Worm (Caenorhabditis elegans) whole organism, L3 larva: ENCODE data around the gene srz-102.
"Not testable (repeated sequence)": the region's sequence is repeated elsewhere in the genome, so short reads cannot be mapped to it uniquely, and the experiment has no call there.

Experiments used
- ceh-28 ChIP-seq: fragments of 150-350 bp; optimal IDR thresholded peaks from 2 replicates; lab custom pipeline; 2014; ENCODE audit warnings: missing biosample characterization, missing genetic modification reagents, missing genetic modification characterization
- ceh-9 ChIP-seq: sonication (generic microtip); optimal IDR thresholded peaks from 2 replicates; lab custom pipeline; 2018; ENCODE audit warnings: missing biosample characterization, missing genetic modification characterization
- egl-5 ChIP-seq: fragments of 150-350 bp; optimal IDR thresholded peaks from 2 replicates; lab custom pipeline; 2017; ENCODE audit warnings: missing biosample characterization, missing genetic modification reagents, missing genetic modification characterization, inconsistent platforms
- elt-1 ChIP-seq: fragments of 150-350 bp; optimal IDR thresholded peaks from 2 replicates; lab custom pipeline; 2014; ENCODE audit warnings: missing biosample characterization, missing genetic modification characterization
- elt-2 ChIP-seq: sonication (generic microtip); optimal IDR thresholded peaks from 2 replicates; lab custom pipeline; 2016; ENCODE audit warnings: missing genetic modification reagents, mild to moderate bottlenecking, missing genetic modification characterization, missing compliant biosample characterization
- fkh-2 ChIP-seq: fragments of 150-350 bp; optimal IDR thresholded peaks from 2 replicates; lab custom pipeline; 2014; ENCODE audit warnings: missing biosample characterization, missing genetic modification reagents, missing genetic modification characterization
- fos-1 ChIP-seq: fragments of 150-350 bp; optimal IDR thresholded peaks from 2 replicates; lab custom pipeline; 2014; ENCODE audit warnings: missing biosample characterization, missing genetic modification characterization
- jun-1 ChIP-seq: fragments of 150-350 bp; optimal IDR thresholded peaks from 2 replicates; lab custom pipeline; 2014; ENCODE audit warnings: missing biosample characterization, missing genetic modification reagents, missing genetic modification characterization
- lin-39 ChIP-seq: fragments of 150-350 bp; optimal IDR thresholded peaks from 2 replicates; lab custom pipeline; 2018; ENCODE audit warnings: missing biosample characterization, missing genetic modification reagents, missing genetic modification characterization
- lsy-12 ChIP-seq: sonication (generic microtip); optimal IDR thresholded peaks from 2 replicates; lab custom pipeline; 2016; ENCODE audit warnings: mild to moderate bottlenecking, missing genetic modification characterization, missing compliant biosample characterization
- mml-1 ChIP-seq: fragments of 150-350 bp; sonication (generic microtip); optimal IDR thresholded peaks from 3 replicates; lab custom pipeline; 2014; ENCODE audit warnings: missing biosample characterization, missing genetic modification characterization
- nhr-11 ChIP-seq: fragments of 150-350 bp; optimal IDR thresholded peaks from 2 replicates; lab custom pipeline; 2014; ENCODE audit warnings: missing biosample characterization, missing genetic modification characterization
- nhr-12 ChIP-seq: fragments of 150-350 bp; optimal IDR thresholded peaks from 2 replicates; lab custom pipeline; 2014; ENCODE audit warnings: missing biosample characterization, missing genetic modification characterization
- nhr-23 ChIP-seq: fragments of 150-350 bp; optimal IDR thresholded peaks from 2 replicates; lab custom pipeline; 2014; ENCODE audit warnings: missing biosample characterization, missing genetic modification reagents, missing genetic modification characterization
- nhr-237 ChIP-seq: fragments of 150-350 bp; optimal IDR thresholded peaks from 2 replicates; lab custom pipeline; 2014; ENCODE audit warnings: missing biosample characterization, missing genetic modification characterization
- nhr-25 ChIP-seq: sonication (generic microtip); optimal IDR thresholded peaks from 2 replicates; lab custom pipeline; 2017; ENCODE audit warnings: missing biosample characterization, missing genetic modification characterization
- nhr-77 ChIP-seq: fragments of 150-350 bp; optimal IDR thresholded peaks from 2 replicates; lab custom pipeline; 2014; ENCODE audit warnings: missing biosample characterization, missing genetic modification characterization
- pha-4 ChIP-seq: fragments of 150-350 bp; optimal IDR thresholded peaks from 2 replicates; lab custom pipeline; 2014; ENCODE audit warnings: missing biosample characterization, missing genetic modification reagents, missing genetic modification characterization
- pqm-1 ChIP-seq: fragments of 150-350 bp; optimal IDR thresholded peaks from 2 replicates; lab custom pipeline; 2017; ENCODE audit warnings: missing biosample characterization, missing genetic modification characterization, inconsistent platforms
- skn-1 ChIP-seq: fragments of 150-350 bp; optimal IDR thresholded peaks from 2 replicates; lab custom pipeline; 2014; ENCODE audit warnings: missing biosample characterization, missing genetic modification characterization
- tbx-2 ChIP-seq: sonication (generic microtip); optimal IDR thresholded peaks from 2 replicates; lab custom pipeline; 2016; ENCODE audit warnings: mild to moderate bottlenecking, missing genetic modification characterization, missing compliant biosample characterization
- unc-39 ChIP-seq: sonication (generic microtip); optimal IDR thresholded peaks from 4 replicates; lab custom pipeline; 2017; ENCODE audit warnings: missing biosample characterization, missing genetic modification characterization
- unc-62 ChIP-seq: fragments of 150-350 bp; sonication (generic microtip); optimal IDR thresholded peaks from 4 replicates; lab custom pipeline; 2014; ENCODE audit warnings: missing biosample characterization, missing genetic modification reagents, missing genetic modification characterization
- ztf-11 ChIP-seq: fragments of 150-350 bp; optimal IDR thresholded peaks from 2 replicates; lab custom pipeline; 2014; ENCODE audit warnings: missing biosample characterization, missing genetic modification characterization

The srz-102 gene

ce11 chrV:16648317-16649018, 38.9 kb upstream of the srz-102 start, which contains the start of gene W06G6.20:
W06G6.20 (minus strand) TSS chrV:16648367.
- TF ChIP-seq elt-2 (tag; lab: Kevin White, UChicago) = peak; percentile 12
- no peak for TF ChIP-seq ceh-9 (tag; lab: Kevin White, UChicago)

DNA sequence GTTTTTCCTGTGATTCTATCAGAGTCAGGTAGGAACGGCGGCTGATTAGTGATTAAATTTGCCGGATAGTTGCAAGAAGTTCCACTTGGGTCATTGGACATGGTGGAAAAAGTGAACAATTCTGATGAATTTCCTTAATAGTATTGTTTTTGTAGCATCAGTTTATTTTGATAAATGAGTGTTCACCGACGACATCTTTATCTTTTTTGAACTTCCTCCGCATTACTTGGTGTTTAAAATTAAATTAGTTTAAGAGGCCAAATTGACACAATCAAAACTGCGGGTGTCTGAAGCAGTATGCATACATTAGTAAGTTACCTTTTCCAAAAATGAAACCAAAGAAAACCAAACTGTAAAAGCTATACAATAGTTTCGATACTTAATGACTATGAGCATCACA, 38.1 kb upstream of the srz-102 start, which contains the start of gene W06G6.11:
TSS of gene W06G6.11 (minus strand) at position 101 of the 400 bp plus-strand sequence.
- TF ChIP-seq unc-62 (GFP tag; lab: Kevin White, UChicago); tbx-2 (tag; lab: Kevin White, UChicago); fos-1: not testable (repeated sequence)

DNA sequence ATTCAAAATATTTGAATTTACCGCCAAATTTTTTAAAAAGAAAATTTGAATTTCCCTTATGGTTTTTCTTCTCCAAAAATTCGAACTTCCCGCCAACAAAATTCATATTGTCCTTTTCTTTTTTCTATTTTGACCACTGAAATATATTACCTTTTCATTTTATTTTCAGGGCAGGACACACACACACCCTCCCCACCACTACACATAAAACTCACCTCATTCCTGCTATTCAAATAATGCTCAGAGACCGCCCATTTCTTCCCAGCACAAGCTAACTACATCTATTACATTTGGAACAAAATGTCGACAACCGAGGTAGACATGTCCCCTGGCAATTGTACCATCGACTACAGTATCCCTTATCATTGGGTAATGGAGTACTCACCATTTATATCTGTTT, 33.1 kb upstream of the srz-102 start, which contains the start of gene W06G6.15:
TSS of gene W06G6.15 (plus strand) at position 301 of the 400 bp plus-strand sequence.
- TF ChIP-seq nhr-23 (tag; lab: Kevin White, UChicago); mml-1 (tag; lab: Kevin White, UChicago); nhr-11: not testable (repeated sequence)

DNA sequence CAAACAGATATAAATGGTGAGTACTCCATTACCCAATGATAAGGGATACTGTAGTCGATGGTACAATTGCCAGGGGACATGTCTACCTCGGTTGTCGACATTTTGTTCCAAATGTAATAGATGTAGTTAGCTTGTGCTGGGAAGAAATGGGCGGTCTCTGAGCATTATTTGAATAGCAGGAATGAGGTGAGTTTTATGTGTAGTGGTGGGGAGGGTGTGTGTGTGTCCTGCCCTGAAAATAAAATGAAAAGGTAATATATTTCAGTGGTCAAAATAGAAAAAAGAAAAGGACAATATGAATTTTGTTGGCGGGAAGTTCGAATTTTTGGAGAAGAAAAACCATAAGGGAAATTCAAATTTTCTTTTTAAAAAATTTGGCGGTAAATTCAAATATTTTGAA, 26.5 kb upstream of the srz-102 start, which contains the start of gene Y70C5B.2:
TSS of gene Y70C5B.2 (minus strand) at position 101 of the 400 bp plus-strand sequence.
- not testable (repeated sequence) for TF ChIP-seq unc-39 (tag; lab: Kevin White, UChicago); nhr-23 (tag; lab: Kevin White, UChicago); fkh-2

DNA sequence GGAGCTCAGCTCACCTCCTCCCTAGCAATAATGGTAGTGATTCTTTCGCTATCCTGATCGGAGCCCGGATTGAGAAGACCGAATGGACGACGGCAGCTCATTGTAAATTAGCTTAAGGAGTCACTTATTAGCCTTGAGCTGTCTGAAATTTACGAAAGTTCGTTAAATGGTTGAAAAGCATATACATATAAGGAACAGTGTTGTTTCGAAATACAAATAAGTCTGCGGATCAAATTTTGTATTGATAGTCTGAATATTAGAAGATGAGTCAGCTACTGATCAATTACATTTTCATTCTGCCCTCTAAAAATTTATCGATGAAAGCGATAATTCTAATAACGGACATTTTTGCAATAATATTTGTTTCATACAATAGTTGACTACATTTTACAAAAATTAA, 20.7 kb upstream of the srz-102 start, which contains the start of gene F14F8.14:
TSS of gene F14F8.14 (minus strand) at position 101 of the 400 bp plus-strand sequence.
- TF ChIP-seq ceh-28 (tag; lab: Kevin White, UChicago) (no peak), nhr-23 (tag; lab: Kevin White, UChicago) (no peak)
- TF ChIP-seq, all 47 proteins: peak for 0

DNA sequence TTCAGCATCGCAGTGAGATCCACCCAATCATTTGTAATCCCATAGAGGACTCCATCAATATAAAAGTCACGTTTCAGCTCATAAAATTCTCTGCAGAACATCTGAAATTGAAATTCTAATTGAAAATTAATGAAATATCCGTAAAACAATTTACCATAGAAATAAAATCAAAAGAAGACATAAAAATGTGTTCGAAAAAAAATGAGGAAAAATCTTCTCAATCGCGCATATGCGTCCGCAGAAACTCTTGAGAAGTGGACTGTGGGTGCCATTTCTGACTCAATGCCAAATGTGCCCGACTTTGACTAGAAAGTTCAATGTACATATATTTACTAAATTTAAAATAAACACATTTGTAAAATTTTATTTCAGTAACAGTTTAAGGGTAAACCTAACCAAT, 18.9 kb upstream of the srz-102 start, which contains the start of gene F14F8.9:
TSS of gene F14F8.9 (minus strand) at position 101 of the 400 bp plus-strand sequence.
- TF ChIP-seq ztf-11 (tag; lab: Kevin White, UChicago) (no peak), ceh-28 (tag; lab: Kevin White, UChicago) (no peak), unc-39 (tag; lab: Kevin White, UChicago) (no peak), skn-1 (tag; lab: Kevin White, UChicago) (no peak), elt-1 (no peak)

DNA sequence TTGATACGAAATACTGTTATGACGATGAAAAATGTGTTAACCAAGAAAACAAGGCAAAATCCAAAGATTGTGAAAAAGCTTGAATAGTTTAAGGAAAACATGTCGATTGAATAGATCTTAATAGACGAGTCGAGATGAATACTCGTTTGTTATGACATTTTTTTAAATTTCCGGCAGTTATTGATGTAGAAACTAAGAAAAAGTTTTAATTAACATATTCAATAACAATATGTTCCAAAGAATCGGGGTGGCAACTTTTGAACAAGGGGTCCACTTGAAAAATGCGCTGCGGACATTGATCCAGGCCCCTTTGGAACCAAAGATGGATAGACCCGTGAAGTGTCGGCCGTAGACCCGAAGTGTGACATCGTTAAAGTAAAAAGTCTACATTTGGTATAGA, 16.1 kb upstream of the srz-102 start, which contains the start of gene str-61:
TSS of gene str-61 (minus strand) at position 101 of the 400 bp plus-strand sequence.
- TF ChIP-seq jun-1 (no peak), lin-39 (tag; lab: Kevin White, UChicago) (no peak), elt-2 (tag; lab: Kevin White, UChicago) (no peak), nhr-237 (no peak), nhr-12 (tag; lab: Kevin White, UChicago) (no peak), pha-4 (tag; lab: Kevin White, UChicago) (no peak), pqm-1 (tag; lab: Kevin White, UChicago) (no peak), egl-5 (tag; lab: Kevin White, UChicago) (no peak), nhr-23 (tag; lab: Kevin White, UChicago) (no peak), nhr-11 (no peak), mml-1 (tag; lab: Kevin White, UChicago) (no peak)

DNA sequence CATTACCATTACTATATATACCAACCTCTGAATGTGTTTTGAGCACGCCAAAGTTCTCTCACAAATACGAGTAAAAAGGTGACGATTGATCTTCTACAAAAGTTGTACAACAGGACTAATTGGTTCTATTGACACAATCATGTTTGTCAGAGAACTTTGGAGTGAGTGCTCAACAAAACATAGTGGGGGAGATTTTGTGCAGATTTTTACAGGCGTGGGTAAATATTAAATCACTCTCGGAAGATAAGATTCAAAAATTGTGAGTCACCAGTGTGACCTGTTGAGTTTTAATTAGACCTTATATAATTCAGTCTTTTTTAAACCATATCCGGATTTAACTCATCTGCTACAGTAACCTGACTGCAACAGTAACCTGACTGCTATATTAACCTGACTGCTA, 15.1 kb upstream of the srz-102 start, which contains the start of gene F14F8.8:
TSS of gene F14F8.8 (minus strand) at position 101 of the 400 bp plus-strand sequence.
- TF ChIP-seq elt-1 (no peak), tbx-2 (tag; lab: Kevin White, UChicago) (no peak), nhr-77 (tag; lab: Kevin White, UChicago) (no peak), lsy-12 (no peak), fos-1 (no peak), nhr-25 (tag; lab: Kevin White, UChicago) (no peak)
